Worm (Caenorhabditis elegans) whole organism, L2 larva: ENCODE data around the gene gei-6.
A peak's percentile ranks its signal among the peaks of the same experiment; 100 is the strongest.

ENCODE experiments used
- aly-2 ChIP-seq: fragments of 150-350 bp; optimal IDR thresholded peaks from 2 replicates; lab custom pipeline; 2014; ENCODE audit warnings: missing biosample characterization, missing genetic modification characterization
- ama-1 ChIP-seq: fragments of 150-350 bp; optimal IDR thresholded peaks from 2 replicates; lab custom pipeline; 2018; ENCODE audit warnings: inconsistent platforms
- nhr-11 ChIP-seq: fragments of 150-350 bp; optimal IDR thresholded peaks from 2 replicates; lab custom pipeline; 2014; ENCODE audit warnings: missing biosample characterization, missing genetic modification characterization
- nhr-237 ChIP-seq: fragments of 150-350 bp; optimal IDR thresholded peaks from 2 replicates; lab custom pipeline; 2014; ENCODE audit warnings: missing biosample characterization, missing genetic modification characterization
- snpc-4 ChIP-seq: fragments of 150-350 bp; optimal IDR thresholded peaks from 2 replicates; lab custom pipeline; 2014; ENCODE audit warnings: missing biosample characterization, missing genetic modification characterization

ce11 chrV:7237133-7237532 is 6.5 kb upstream of the gei-6 start, which contains the start of gene hyls-1:
- TF ChIP-seq nhr-11 (tag; lab: Kevin White, UChicago) (no peak), aly-2 (tag; lab: Kevin White, UChicago) (no peak), snpc-4 (tag; lab: Kevin White, UChicago) (peak; percentile 18), ama-1 (no peak), nhr-237 (tag; lab: Kevin White, UChicago) (peak; percentile 57)
